Comparison of ENCODE assay signal across 4 worm cellular contexts in the genomic region with DNA sequence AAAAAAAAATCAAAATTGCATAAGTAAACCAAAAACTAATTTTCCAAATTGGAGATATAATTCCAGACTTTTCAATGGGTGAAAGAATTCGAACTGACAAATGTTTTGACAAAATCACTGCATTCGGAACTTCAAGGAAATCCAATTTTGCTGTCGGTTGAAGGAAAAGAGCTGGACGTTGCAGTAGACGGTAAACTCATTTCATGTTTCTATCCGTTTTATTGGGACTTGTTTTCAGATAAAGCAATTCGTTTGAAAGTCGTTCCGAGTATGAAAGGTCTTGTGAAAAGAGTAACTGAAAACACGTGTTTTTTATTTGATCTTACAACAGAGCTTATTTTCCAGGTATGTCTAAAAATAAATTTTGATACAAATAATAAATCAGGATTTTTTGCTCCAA.
A peak's percentile ranks its signal among the peaks of the same experiment; 100 is the strongest.
TF ChIP-seq lines count a peak whose summit lies in the region.

No protein-coding gene starts in this region.

TF ChIP-seq in whole organism, L1 larva, 84 proteins besides CTCF, POLR2A, EP300 and RAD21:
- TF ChIP-seq lin-14 (GFP tag; optimal IDR thresholded peaks at IDR 0.05; lab: Kevin White, UChicago) (peak; percentile 6), unc-130 (tag; optimal IDR thresholded peaks at IDR 0.05; lab: Kevin White, UChicago) (no peak), unc-62 (GFP tag; optimal IDR thresholded peaks at IDR 0.05; lab: Kevin White, UChicago) (no peak), nhr-84 (tag; optimal IDR thresholded peaks at IDR 0.05; lab: Kevin White, UChicago) (no peak), fkh-10 (GFP tag; optimal IDR thresholded peaks at IDR 0.05; lab: Kevin White, UChicago) (peak; percentile 51), nhr-71 (tag; optimal IDR thresholded peaks at IDR 0.05; lab: Kevin White, UChicago) (no peak)

TF ChIP-seq in whole organism, L3 larva, 47 proteins besides CTCF, POLR2A, EP300 and RAD21:
- peak; percentile 81 for TF ChIP-seq fkh-10 (GFP tag; optimal IDR thresholded peaks at IDR 0.05; lab: Kevin White, UChicago)
- no peak for TF ChIP-seq eor-1 (tag; optimal IDR thresholded peaks at IDR 0.05; lab: Kevin White, UChicago)

TF ChIP-seq in whole organism, L4 larva, 104 proteins besides CTCF, POLR2A, EP300 and RAD21:
- TF ChIP-seq Y5F2A.4 (GFP tag; optimal IDR thresholded peaks at IDR 0.05; lab: Kevin White, UChicago): no peak
- peak; percentile 24 for TF ChIP-seq fkh-10 (GFP tag; optimal IDR thresholded peaks at IDR 0.05; lab: Kevin White, UChicago)

TF ChIP-seq in whole organism, mixed stage, embryonic, 35 proteins besides CTCF, POLR2A, EP300 and RAD21:
- TF ChIP-seq ces-1 (GFP tag; optimal IDR thresholded peaks at IDR 0.05; lab: Kevin White, UChicago) (peak; percentile 15), tbx-8 (GFP tag; optimal IDR thresholded peaks at IDR 0.05; lab: Kevin White, UChicago) (no peak)
TF ChIP-seq in whole organism, mixed stage, embryonic: peak in this region for 1.
